Fruit fly (Drosophila melanogaster) whole organism, prepupa: ENCODE results near the gene CG13060.

Experiments used
- CG10631 ChIP-seq: fragments of 200-800 bp; sonication (Bioruptor generic); optimal IDR thresholded peaks from 2 replicates; lab custom pipeline; 2016; ENCODE audit warnings: missing biosample characterization, missing genetic modification characterization
- CG11762 ChIP-seq: fragments of 200-800 bp; sonication (Bioruptor generic); optimal IDR thresholded peaks from 3 replicates; lab custom pipeline; 2016; ENCODE audit warnings: missing biosample characterization, missing genetic modification characterization; ENCODE audit not compliant: insufficient read depth
- CG11902 ChIP-seq: fragments of 200-800 bp; sonication (Bioruptor generic); optimal IDR thresholded peaks from 3 replicates; lab custom pipeline; 2016; ENCODE audit warnings: missing biosample characterization, missing genetic modification characterization
- CG15336 ChIP-seq: fragments of 200-800 bp; sonication (Bioruptor generic); IDR thresholded peaks from 2 replicates; pipeline ENCODE4 v1.3.6; 2022; ENCODE audit warnings: missing biosample characterization, missing genetic modification characterization
- CG1621 ChIP-seq: fragments of 200-800 bp; sonication (Bioruptor generic); optimal IDR thresholded peaks from 3 replicates; lab custom pipeline; 2018; ENCODE audit warnings: missing biosample characterization, mild to moderate bottlenecking, missing genetic modification characterization
- CG31627 ChIP-seq: fragments of 200-800 bp; sonication (Bioruptor generic); optimal IDR thresholded peaks from 3 replicates; lab custom pipeline; 2016; ENCODE audit warnings: missing biosample characterization, missing genetic modification characterization
- CG32006 ChIP-seq: fragments of 200-800 bp; sonication (Bioruptor generic); optimal IDR thresholded peaks from 3 replicates; lab custom pipeline; 2017; ENCODE audit warnings: missing biosample characterization, mild to moderate bottlenecking, missing genetic modification characterization
- CG34406 ChIP-seq: fragments of 200-800 bp; sonication (Bioruptor generic); optimal IDR thresholded peaks from 3 replicates; lab custom pipeline; 2016; ENCODE audit warnings: missing biosample characterization, missing genetic modification characterization
- CG6163 ChIP-seq: fragments of 200-800 bp; sonication (Bioruptor generic); IDR thresholded peaks from 3 replicates; pipeline ENCODE4 v1.3.6; 2022; ENCODE audit warnings: missing biosample characterization, missing genetic modification characterization
- CG6854 ChIP-seq: fragments of 200-800 bp; sonication (Bioruptor generic); optimal IDR thresholded peaks from 2 replicates; lab custom pipeline; 2017; ENCODE audit warnings: missing biosample characterization, mild to moderate bottlenecking, missing genetic modification characterization
- CG8319 ChIP-seq: fragments of 200-800 bp; sonication (Bioruptor generic); optimal IDR thresholded peaks from 3 replicates; lab custom pipeline; 2016; ENCODE audit warnings: missing biosample characterization, missing genetic modification characterization
- CG8632 ChIP-seq: fragments of 200-800 bp; sonication (Bioruptor generic); optimal IDR thresholded peaks from 3 replicates; lab custom pipeline; 2016; ENCODE audit warnings: missing biosample characterization, missing genetic modification characterization
- CG9139 ChIP-seq: fragments of 200-800 bp; sonication (Bioruptor generic); optimal IDR thresholded peaks from 3 replicates; lab custom pipeline; 2017; ENCODE audit warnings: missing biosample characterization, mild to moderate bottlenecking, missing genetic modification characterization
- Eip78C ChIP-seq: fragments of 200-800 bp; sonication (Bioruptor generic); peaks from one replicate; lab custom pipeline; 2016; ENCODE audit warnings: missing biosample characterization, missing genetic modification characterization
- Ets96B ChIP-seq: fragments of 200-800 bp; optimal IDR thresholded peaks from 2 replicates; lab custom pipeline; 2019; ENCODE audit warnings: missing biosample characterization, mild to moderate bottlenecking, missing genetic modification characterization, moderate library complexity
- Gug ChIP-seq: fragments of 200-800 bp; sonication (Bioruptor generic); IDR thresholded peaks from 2 replicates; pipeline ENCODE4 v1.3.6; 2022; ENCODE audit warnings: missing biosample characterization, missing genetic modification characterization
- Hr39 ChIP-seq: fragments of 200-800 bp; sonication (Bioruptor generic); optimal IDR thresholded peaks from 2 replicates; lab custom pipeline; 2016; ENCODE audit warnings: missing biosample characterization, missing genetic modification characterization
- Hr4 ChIP-seq: fragments of 200-800 bp; sonication (Bioruptor generic); optimal IDR thresholded peaks from 3 replicates; lab custom pipeline; 2016; ENCODE audit warnings: missing biosample characterization, missing genetic modification characterization
- Met ChIP-seq: fragments of 200-800 bp; sonication (Bioruptor generic); optimal IDR thresholded peaks from 3 replicates; lab custom pipeline; 2016; ENCODE audit warnings: missing biosample characterization, missing genetic modification characterization
- OdsH ChIP-seq: fragments of 200-800 bp; sonication (Bioruptor generic); optimal IDR thresholded peaks from 3 replicates; lab custom pipeline; 2016; ENCODE audit warnings: missing biosample characterization, missing genetic modification characterization
- Smox ChIP-seq: fragments of 200-800 bp; sonication (Bioruptor generic); optimal IDR thresholded peaks from 3 replicates; lab custom pipeline; 2016; ENCODE audit warnings: missing biosample characterization, missing genetic modification characterization
- Sox102F ChIP-seq: fragments of 200-800 bp; sonication (Bioruptor generic); optimal IDR thresholded peaks from 2 replicates; lab custom pipeline; 2016; ENCODE audit warnings: missing biosample characterization, mild to moderate bottlenecking, missing genetic modification characterization
- Sox14 ChIP-seq: fragments of 200-800 bp; sonication (Bioruptor generic); optimal IDR thresholded peaks from 3 replicates; lab custom pipeline; 2016; ENCODE audit warnings: missing biosample characterization, missing genetic modification characterization
- Sox15 ChIP-seq: fragments of 200-800 bp; sonication (Bioruptor generic); optimal IDR thresholded peaks from 3 replicates; lab custom pipeline; 2016; ENCODE audit warnings: missing biosample characterization, missing genetic modification characterization
- achi ChIP-seq: fragments of 200-800 bp; sonication (Bioruptor generic); optimal IDR thresholded peaks from 3 replicates; lab custom pipeline; 2016; ENCODE audit warnings: missing biosample characterization, missing genetic modification characterization
- acj6 ChIP-seq: fragments of 200-800 bp; sonication (Bioruptor generic); optimal IDR thresholded peaks from 3 replicates; lab custom pipeline; 2016; ENCODE audit warnings: missing biosample characterization, missing genetic modification characterization
- cyc ChIP-seq: fragments of 200-800 bp; sonication (Bioruptor generic); optimal IDR thresholded peaks from 3 replicates; lab custom pipeline; 2016; ENCODE audit warnings: missing biosample characterization, missing genetic modification characterization
- dac ChIP-seq: fragments of 200-800 bp; sonication (Bioruptor generic); optimal IDR thresholded peaks from 2 replicates; lab custom pipeline; 2017; ENCODE audit warnings: missing biosample characterization, mild to moderate bottlenecking, missing genetic modification characterization
- dsx ChIP-seq: fragments of 200-800 bp; optimal IDR thresholded peaks from 3 replicates; lab custom pipeline; 2019; ENCODE audit warnings: missing biosample characterization, mild to moderate bottlenecking, missing genetic modification characterization, moderate library complexity; ENCODE audit not compliant: poor library complexity, severe bottlenecking
- esn ChIP-seq: fragments of 200-800 bp; sonication (Bioruptor generic); optimal IDR thresholded peaks from 2 replicates; lab custom pipeline; 2016; ENCODE audit warnings: missing biosample characterization, mild to moderate bottlenecking, missing genetic modification characterization, moderate library complexity
- fd59A ChIP-seq: fragments of 200-800 bp; sonication (Bioruptor generic); optimal IDR thresholded peaks from 2 replicates; lab custom pipeline; 2017; ENCODE audit warnings: missing biosample characterization, mild to moderate bottlenecking, missing genetic modification characterization, missing genetic modification reagents
- fd85E ChIP-seq: fragments of 200-800 bp; sonication (Bioruptor generic); optimal IDR thresholded peaks from 3 replicates; lab custom pipeline; 2016; ENCODE audit warnings: missing biosample characterization, missing genetic modification characterization
- fkh ChIP-seq: fragments of 200-800 bp; sonication (Bioruptor generic); optimal IDR thresholded peaks from 3 replicates; lab custom pipeline; 2017; ENCODE audit warnings: missing biosample characterization, mild to moderate bottlenecking, missing genetic modification characterization, moderate library complexity
- salr ChIP-seq, 2 experiments: fragments of 200-800 bp; sonication (Bioruptor generic); optimal IDR thresholded peaks; 3 replicates each; lab custom pipeline; 2016 to 2018; ENCODE audit warnings: missing biosample characterization in 2 of 2, missing genetic modification characterization in 2 of 2, mild to moderate bottlenecking in 1 of 2
- spab ChIP-seq: fragments of 200-800 bp; sonication (Bioruptor generic); optimal IDR thresholded peaks from 2 replicates; lab custom pipeline; 2017; ENCODE audit warnings: missing biosample characterization, mild to moderate bottlenecking, missing genetic modification characterization, missing genetic modification reagents
- ss ChIP-seq, 2 experiments: fragments of 200-800 bp; sonication (Bioruptor generic); optimal IDR thresholded peaks; 2 replicates in 1 of 2; 3 replicates in 1 of 2; lab custom pipeline; 2017 to 2018; ENCODE audit warnings: mild to moderate bottlenecking in 2 of 2, missing biosample characterization in 2 of 2, missing genetic modification characterization in 2 of 2, moderate library complexity in 1 of 2
- svp ChIP-seq: fragments of 200-800 bp; sonication (Bioruptor generic); peaks from one replicate; lab custom pipeline; 2016; ENCODE audit warnings: missing biosample characterization, missing genetic modification characterization

The CG13060 gene

DNA sequence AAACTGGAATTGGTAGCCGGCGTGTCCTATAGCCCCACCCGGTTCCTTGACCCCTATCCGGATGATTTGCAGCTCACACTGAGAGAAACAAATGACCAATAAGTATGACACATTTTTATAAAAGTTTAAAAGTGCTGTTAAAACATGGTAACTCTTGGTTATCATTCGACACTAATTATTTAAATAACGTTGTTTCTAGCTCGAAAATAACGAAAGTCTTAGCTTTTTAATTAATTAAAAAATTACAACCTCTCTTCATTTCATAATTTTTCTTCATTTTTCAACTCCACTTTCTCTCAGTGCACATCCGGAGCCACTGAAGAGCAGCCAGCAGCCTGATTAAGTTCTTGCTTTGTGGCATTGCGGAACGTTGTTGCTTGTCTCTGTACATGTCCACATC is 44.5 kb downstream of the CG13060 start (continued):
- TF ChIP-seq Ets96B (tag; lab: Kevin White, UChicago) (peak; percentile 90), CG10631 (GFP tag; lab: Kevin White, UChicago) (peak; percentile 87), Gug (no peak), Hr4 (peak; percentile 44), acj6 (peak; percentile 88), salr (GFP tag; optimal IDR thresholded peaks at IDR 0.05; lab: Kevin White, UChicago) (peak; percentile 75), Sox14 (GFP tag; lab: Kevin White, UChicago) (peak; percentile 87), fd85E (GFP tag; lab: Kevin White, UChicago) (peak; percentile 63), CG1621 (tag; lab: Kevin White, UChicago) (peak; percentile 84), CG9139 (GFP tag; lab: Kevin White, UChicago) (peak; percentile 81), Smox (GFP tag; lab: Kevin White, UChicago) (peak; percentile 85), fd59A (GFP tag; lab: Kevin White, UChicago) (peak; percentile 87), CG6163 (GFP tag; lab: Robert Waterston, UW) (no peak; the same call in 1 of the 3 replicates), CG11902 (peak; percentile 79), dsx (GFP tag; lab: Kevin White, UChicago) (peak; percentile 90), Met (GFP tag; lab: Kevin White, UChicago) (peak; percentile 85), CG34406 (peak; percentile 89), esn (peak; percentile 89), CG32006 (peak; percentile 74)

DNA sequence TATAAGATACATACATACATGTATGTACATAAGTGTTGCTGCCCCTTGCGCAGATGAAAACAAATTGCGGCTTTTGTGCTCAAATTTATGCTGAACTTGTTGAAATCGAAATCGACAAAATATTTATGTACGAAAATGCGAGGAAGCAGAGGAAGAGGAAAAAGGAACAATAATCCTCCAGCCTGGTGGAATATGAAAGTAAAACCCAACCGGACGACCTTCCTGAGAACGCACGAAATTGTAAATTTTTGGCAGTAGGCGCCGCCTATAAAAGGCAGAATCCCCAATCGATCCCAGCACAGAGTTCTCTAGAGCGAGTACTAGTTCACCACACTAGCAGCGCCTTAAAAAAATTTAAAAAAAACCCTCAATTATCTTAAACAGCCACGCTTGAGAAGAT is 44.9 kb downstream of the CG13060 start, which contains the start of gene Cpr72Eb:
Gene Cpr72Eb (plus strand): TSS at position 301 of the 400 bp plus-strand sequence.
- no peak for TF ChIP-seq Sox102F (GFP tag; lab: Kevin White, UChicago)
- TF ChIP-seq CG31627 (GFP tag; lab: Kevin White, UChicago) = no peak
- no peak for TF ChIP-seq CG32006
- TF ChIP-seq CG11902 = no peak
- no peak for TF ChIP-seq CG11762 (GFP tag; lab: Kevin White, UChicago)
- TF ChIP-seq Met (GFP tag; lab: Kevin White, UChicago) = no peak
- no peak for TF ChIP-seq cyc
- TF ChIP-seq CG6854 (GFP tag; lab: Kevin White, UChicago) = no peak
- no peak for TF ChIP-seq dac
- no peak for TF ChIP-seq Sox14 (GFP tag; lab: Kevin White, UChicago)
- no peak for TF ChIP-seq OdsH
- TF ChIP-seq CG1621 (tag; lab: Kevin White, UChicago) = no peak
- TF ChIP-seq fkh = no peak
- TF ChIP-seq achi (GFP tag; lab: Kevin White, UChicago) = no peak
- TF ChIP-seq spab = no peak

DNA sequence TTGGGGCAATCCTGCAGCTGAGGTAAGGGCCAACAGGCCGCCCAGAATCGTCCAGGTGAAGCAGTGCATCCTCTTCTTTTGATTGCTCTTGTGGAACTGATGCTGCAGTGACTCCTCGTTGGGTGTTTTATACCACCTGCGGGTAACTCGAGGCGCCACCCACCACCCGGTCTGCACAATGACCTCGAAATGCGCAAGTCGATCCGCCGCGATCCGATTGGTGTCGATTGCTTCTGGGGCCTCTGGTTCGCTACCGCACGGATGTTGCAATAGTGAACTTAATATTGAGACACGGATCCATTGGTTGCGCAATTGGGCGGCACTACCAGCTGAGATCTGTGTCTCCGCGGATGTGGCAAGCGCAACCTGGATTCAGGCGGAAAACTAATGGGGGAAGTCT is 47.6 kb downstream of the CG13060 start, which contains the start of gene Cpr72Ec:
Gene Cpr72Ec (minus strand): TSS at position 101 of the 400 bp plus-strand sequence.
- no peak for TF ChIP-seq CG1621 (tag; lab: Kevin White, UChicago)

DNA sequence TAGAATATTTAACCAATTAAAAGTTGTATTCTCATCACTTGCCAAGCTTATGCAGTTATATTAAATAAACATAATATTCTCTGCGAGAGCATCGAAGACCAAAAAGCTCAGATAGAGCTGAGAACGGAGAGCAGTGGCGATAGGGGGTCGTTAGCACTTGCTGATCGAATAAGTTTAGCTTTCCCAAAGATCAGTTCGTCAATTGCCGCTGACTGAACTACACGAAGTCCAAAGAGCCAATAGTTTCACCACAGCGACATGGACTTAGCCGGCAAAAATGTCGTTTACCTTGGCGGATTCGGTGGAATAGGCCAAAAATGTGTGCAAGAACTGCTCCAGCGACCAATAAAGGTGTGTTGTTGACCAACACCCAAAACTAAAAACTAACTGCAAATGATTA is 48.5 kb downstream of the CG13060 start, which contains the start of gene CG4842:
Gene CG4842 (plus strand): TSS at position 191 of the 400 bp plus-strand sequence.
- TF ChIP-seq CG10631 (GFP tag; lab: Kevin White, UChicago) = no peak
- TF ChIP-seq CG8319 (GFP tag; lab: Kevin White, UChicago) = no peak
- TF ChIP-seq svp (GFP tag; lab: Kevin White, UChicago) = peak; percentile 70

DNA sequence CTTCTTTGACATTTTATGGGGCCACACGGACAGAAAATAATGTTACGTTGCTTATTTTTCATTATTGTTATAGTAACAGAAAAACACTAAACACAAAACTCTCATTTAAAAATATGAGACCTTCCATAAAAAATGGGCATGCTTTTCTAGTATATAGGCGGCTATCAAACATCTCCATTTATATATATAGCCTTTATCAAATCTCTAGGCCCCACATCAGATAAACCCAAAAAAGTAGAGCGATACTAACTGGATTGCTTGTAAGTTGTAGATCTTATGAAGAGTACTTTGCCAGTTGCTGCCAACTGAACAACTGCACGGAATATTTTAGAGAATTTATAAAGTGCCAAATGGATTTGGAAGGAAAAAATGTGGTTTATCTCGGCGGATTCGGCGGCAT is 49.9 kb downstream of the CG13060 start, which contains the start of gene CG18814:
Gene CG18814 (plus strand): TSS at position 301 of the 400 bp plus-strand sequence.
- TF ChIP-seq CG8319 (GFP tag; lab: Kevin White, UChicago) (no peak), Sox15 (GFP tag; lab: Kevin White, UChicago) (no peak), CG15336 (GFP tag; lab: Robert Waterston, UW) (no peak), CG8632 (GFP tag; lab: Kevin White, UChicago) (no peak), Sox14 (GFP tag; lab: Kevin White, UChicago) (no peak), Eip78C (GFP tag; lab: Kevin White, UChicago) (no peak), CG31627 (GFP tag; lab: Kevin White, UChicago) (no peak), Hr39 (no peak), ss (GFP tag; optimal IDR thresholded peaks at IDR 0.05; lab: Kevin White, UChicago) (no peak)
- TF ChIP-seq, all 60 proteins: peak for 0
